Worm (Caenorhabditis elegans): Measurements from ENCODE around the gene srxa-14.

srxa-14 gene

ce11 chrV:20606617-20607016, 32.8 kb upstream of the srxa-14 start, which contains the start of gene F46B3.23:
TSS of gene F46B3.23 (minus strand) at chrV:20606717.
- TF ChIP-seq nhr-12 (tag; optimal IDR thresholded peaks at IDR 0.05) (no peak), ama-1 (optimal IDR thresholded peaks at IDR 0.05) (no peak), ceh-16 (tag; optimal IDR thresholded peaks at IDR 0.05) (no peak), elt-1 (tag; optimal IDR thresholded peaks at IDR 0.05) (no peak), fos-1 (tag; optimal IDR thresholded peaks at IDR 0.05) (no peak), sma-3 (GFP tag; optimal IDR thresholded peaks at IDR 0.05) (no peak), nhr-6 (tag; optimal IDR thresholded peaks at IDR 0.05) (no peak), crh-2 (tag; optimal IDR thresholded peaks at IDR 0.05) (no peak), lin-39 (tag; optimal IDR thresholded peaks at IDR 0.05) (no peak), skn-1 (tag; optimal IDR thresholded peaks at IDR 0.05) (no peak), peb-1 (tag; optimal IDR thresholded peaks at IDR 0.05) (no peak), mbf-1 (tag; optimal IDR thresholded peaks at IDR 0.05) (no peak), blmp-1 (tag; optimal IDR thresholded peaks at IDR 0.05; ENCODE audit: insufficient read depth) (no peak)

ce11 chrV:20608688-20609087, 30.7 kb upstream of the srxa-14 start, which contains the start of gene ttr-12:
TSS of gene ttr-12 (minus strand) at chrV:20608788.
- TF ChIP-seq nhr-25 (tag; optimal IDR thresholded peaks at IDR 0.05) (no peak), egl-27 (tag; optimal IDR thresholded peaks at IDR 0.05) (no peak), mdl-1 (tag; optimal IDR thresholded peaks at IDR 0.05) (no peak), aly-2 (tag; optimal IDR thresholded peaks at IDR 0.05) (no peak), nhr-6 (tag; optimal IDR thresholded peaks at IDR 0.05) (no peak), lin-13 (GFP tag; optimal IDR thresholded peaks at IDR 0.05) (no peak), nhr-10 (tag; optimal IDR thresholded peaks at IDR 0.05) (no peak), zag-1 (tag; optimal IDR thresholded peaks at IDR 0.05) (no peak), mbf-1 (tag; optimal IDR thresholded peaks at IDR 0.05) (no peak), unc-55 (GFP tag; optimal IDR thresholded peaks at IDR 0.05) (no peak), snpc-4 (tag; optimal IDR thresholded peaks at IDR 0.05) (no peak), sem-4 (tag; optimal IDR thresholded peaks at IDR 0.05) (no peak), sma-3 (GFP tag; optimal IDR thresholded peaks at IDR 0.05) (no peak), alr-1 (tag; optimal IDR thresholded peaks at IDR 0.05) (no peak), lin-39 (tag; optimal IDR thresholded peaks at IDR 0.05) (no peak), nhr-77 (tag; optimal IDR thresholded peaks at IDR 0.05) (no peak), ztf-4 (tag; optimal IDR thresholded peaks at IDR 0.05) (no peak), unc-62 (GFP tag; optimal IDR thresholded peaks at IDR 0.05) (no peak), elt-3 (tag; optimal IDR thresholded peaks at IDR 0.05) (no peak), nhr-12 (tag; optimal IDR thresholded peaks at IDR 0.05) (no peak)

ce11 chrV:20609494-20609893, 29.9 kb upstream of the srxa-14 start, which contains the start of gene grd-2:
TSS of gene grd-2 (plus strand) at chrV:20609794.
- no peak for TF ChIP-seq unc-39 (tag; optimal IDR thresholded peaks at IDR 0.05)
- no peak for TF ChIP-seq lsy-2 (tag; optimal IDR thresholded peaks at IDR 0.05)
- TF ChIP-seq ztf-11 (tag; optimal IDR thresholded peaks at IDR 0.05) = no peak
- TF ChIP-seq C34F6.9 (tag; optimal IDR thresholded peaks at IDR 0.05) = no peak
- no peak for TF ChIP-seq nhr-23 (tag; optimal IDR thresholded peaks at IDR 0.05)
- TF ChIP-seq lin-11 (tag; optimal IDR thresholded peaks at IDR 0.05) = no peak
- TF ChIP-seq unc-62 (GFP tag; optimal IDR thresholded peaks at IDR 0.05) = no peak
- TF ChIP-seq ceh-82 (tag; optimal IDR thresholded peaks at IDR 0.05) = no peak
- no peak for TF ChIP-seq fos-1 (tag; optimal IDR thresholded peaks at IDR 0.05)
- no peak for TF ChIP-seq nhr-10 (tag; optimal IDR thresholded peaks at IDR 0.05)
- TF ChIP-seq elt-1 (tag; optimal IDR thresholded peaks at IDR 0.05) = no peak
- TF ChIP-seq aly-2 (tag; optimal IDR thresholded peaks at IDR 0.05) = no peak
- no peak for TF ChIP-seq ceh-16 (tag; optimal IDR thresholded peaks at IDR 0.05)

ce11 chrV:20618632-20619031, 20.8 kb upstream of the srxa-14 start, which contains the start of gene F46B3.7:
TSS of gene F46B3.7 (minus strand) at chrV:20618732.
- TF ChIP-seq lsy-2 (tag; optimal IDR thresholded peaks at IDR 0.05) (no peak), dmd-4 (tag; optimal IDR thresholded peaks at IDR 0.05) (no peak), mdl-1 (tag; optimal IDR thresholded peaks at IDR 0.05) (no peak), unc-62 (GFP tag; optimal IDR thresholded peaks at IDR 0.05) (no peak), nhr-25 (tag; optimal IDR thresholded peaks at IDR 0.05) (no peak), nhr-77 (tag; optimal IDR thresholded peaks at IDR 0.05) (no peak), gmeb-1 (tag; optimal IDR thresholded peaks at IDR 0.05) (no peak), ztf-1 (GFP tag; conservative IDR thresholded peaks at IDR 0.05) (no peak), ama-1 (optimal IDR thresholded peaks at IDR 0.05) (no peak), nhr-6 (tag; optimal IDR thresholded peaks at IDR 0.05) (no peak), R02D3.7 (tag; optimal IDR thresholded peaks at IDR 0.05) (no peak)
